Fruit fly (Drosophila melanogaster): Measurements from ENCODE around the gene CG15547.

DNA sequence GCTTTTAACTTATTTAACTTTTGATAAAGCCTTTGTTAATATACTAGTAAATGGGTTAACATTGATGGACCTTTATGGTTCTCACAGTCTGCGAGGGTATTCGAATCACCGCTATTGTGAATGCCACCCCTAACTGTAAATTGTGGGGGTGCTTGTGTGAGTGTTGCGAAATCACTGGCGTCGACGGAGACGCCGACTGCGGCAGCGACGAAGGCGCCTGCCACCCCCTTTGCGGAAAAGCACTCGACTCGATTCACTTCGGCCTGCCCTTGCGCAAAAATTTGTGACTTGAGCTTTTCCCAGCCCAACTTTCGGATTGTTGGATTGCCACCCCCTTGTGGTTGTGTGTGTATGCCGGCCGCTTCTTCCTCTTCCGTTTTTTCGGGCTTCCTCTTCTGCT, 3.3 kb downstream of the CG15547 start:
- TF ChIP-seq Dll (optimal IDR thresholded peaks at IDR 0.05): no peak
- no peak for TF ChIP-seq usp (GFP tag; optimal IDR thresholded peaks at IDR 0.05)
- TF ChIP-seq psq (optimal IDR thresholded peaks at IDR 0.05): no peak
- no peak for TF ChIP-seq pan (optimal IDR thresholded peaks at IDR 0.05)

All from whole organism.